Worm (Caenorhabditis elegans): ENCODE measurements around the gene Y47D7A.19.

The Y47D7A.19 gene

ce11 chrV:4428202-4428601 lies 4.1 kb downstream of the Y47D7A.19 start, which contains the start of gene Y47D7A.11:
TSS of gene Y47D7A.11 (minus strand) at chrV:4428302.
- TF ChIP-seq skn-1 (tag; optimal IDR thresholded peaks at IDR 0.05) (no peak), ama-1 (optimal IDR thresholded peaks at IDR 0.05) (no peak), peb-1 (tag; optimal IDR thresholded peaks at IDR 0.05) (no peak), nhr-25 (tag; optimal IDR thresholded peaks at IDR 0.05) (no peak), lin-11 (tag; optimal IDR thresholded peaks at IDR 0.05) (no peak), unc-39 (tag; optimal IDR thresholded peaks at IDR 0.05) (no peak), egl-27 (tag; optimal IDR thresholded peaks at IDR 0.05) (no peak), Y55F3AM.14 (GFP tag; optimal IDR thresholded peaks at IDR 0.05) (no peak), elt-1 (tag; optimal IDR thresholded peaks at IDR 0.05) (no peak), mab-5 (tag; optimal IDR thresholded peaks at IDR 0.05) (no peak)

ce11 chrV:4429576-4429975 lies 5.4 kb downstream of the Y47D7A.19 start, which contains the start of gene Y47D7A.12:
TSS of gene Y47D7A.12 (minus strand) at chrV:4429676.
- TF ChIP-seq unc-55 (GFP tag; optimal IDR thresholded peaks at IDR 0.05) (no peak), snpc-4 (tag; optimal IDR thresholded peaks at IDR 0.05) (no peak), mbf-1 (tag; optimal IDR thresholded peaks at IDR 0.05) (no peak), aly-2 (tag; optimal IDR thresholded peaks at IDR 0.05) (no peak), nhr-25 (tag; optimal IDR thresholded peaks at IDR 0.05) (no peak), lin-13 (GFP tag; optimal IDR thresholded peaks at IDR 0.05) (no peak), nhr-129 (tag; optimal IDR thresholded peaks at IDR 0.05) (no peak), dmd-4 (tag; optimal IDR thresholded peaks at IDR 0.05) (no peak), F13H6.1 (tag; optimal IDR thresholded peaks at IDR 0.05) (no peak), alr-1 (tag; optimal IDR thresholded peaks at IDR 0.05) (no peak)

- no peak for TF ChIP-seq snpc-4 (tag; optimal IDR thresholded peaks at IDR 0.05)
Observed at ce11 chrV:4432783-4433237, 8.7 kb downstream of the Y47D7A.19 start, which contains the start of gene Y47D7A.15. TSS of gene Y47D7A.15 (minus strand) at chrV:4433187.

ce11 chrV:4435411-4435981 lies 11.3 kb downstream of the Y47D7A.19 start, which contains the start of gene Y47D7A.13:
TSS of gene Y47D7A.13 (minus strand) at chrV:4435927.
- TF ChIP-seq nhr-11 (tag; optimal IDR thresholded peaks at IDR 0.05) (no peak), unc-55 (GFP tag; optimal IDR thresholded peaks at IDR 0.05) (no peak), aly-2 (tag; optimal IDR thresholded peaks at IDR 0.05) (no peak), lin-39 (tag; optimal IDR thresholded peaks at IDR 0.05) (no peak), mbf-1 (tag; optimal IDR thresholded peaks at IDR 0.05) (no peak)

ce11 chrV:4437215-4437614 lies 13.1 kb downstream of the Y47D7A.19 start:
- TF ChIP-seq aly-2 (tag; optimal IDR thresholded peaks at IDR 0.05) (no peak), sma-3 (GFP tag; optimal IDR thresholded peaks at IDR 0.05) (no peak), egl-27 (tag; optimal IDR thresholded peaks at IDR 0.05) (no peak), mdl-1 (tag; optimal IDR thresholded peaks at IDR 0.05) (no peak), nhr-11 (tag; optimal IDR thresholded peaks at IDR 0.05) (no peak), ceh-82 (tag; optimal IDR thresholded peaks at IDR 0.05) (no peak), nhr-25 (tag; optimal IDR thresholded peaks at IDR 0.05) (peak; percentile 17), nhr-23 (tag; optimal IDR thresholded peaks at IDR 0.05) (no peak), ztf-4 (tag; optimal IDR thresholded peaks at IDR 0.05) (no peak), ama-1 (optimal IDR thresholded peaks at IDR 0.05) (no peak), fos-1 (tag; optimal IDR thresholded peaks at IDR 0.05) (no peak), blmp-1 (tag; optimal IDR thresholded peaks at IDR 0.05; ENCODE audit: insufficient read depth) (peak; percentile 61), unc-62 (GFP tag; optimal IDR thresholded peaks at IDR 0.05) (no peak), lin-11 (tag; optimal IDR thresholded peaks at IDR 0.05) (no peak)

- TF ChIP-seq zag-1 (tag; optimal IDR thresholded peaks at IDR 0.05) (no peak), fos-1 (tag; optimal IDR thresholded peaks at IDR 0.05) (peak; percentile 58)
Observed at ce11 chrV:4442749-4443381, 18.7 kb downstream of the Y47D7A.19 start, which contains the start of gene rft-1. TSS of gene rft-1 (minus strand) at chrV:4443223.

Measured in whole organism, L2 larva.